Fruit fly (Drosophila melanogaster): ENCODE measurements at regions not wholly inside any gene's neighbourhood (a gene's known extent, or its start where the extent isn't known, plus 50 kb on each side); places are given as distances from the start of the nearest gene placed in this dataset.

dm6 chr3L:10341697-10342096 lies 68.7 kb downstream of the Or67d start:
- TF ChIP-seq pita (GFP tag; optimal IDR thresholded peaks at IDR 0.05), result no peak
- TF ChIP-seq CG2116 (GFP tag; optimal IDR thresholded peaks at IDR 0.05), result no peak
- TF ChIP-seq CG7786 (GFP tag; optimal IDR thresholded peaks at IDR 0.05), result no peak
- TF ChIP-seq CG9876 (GFP tag; optimal IDR thresholded peaks at IDR 0.05), result no peak
- TF ChIP-seq eyg (GFP tag; optimal IDR thresholded peaks at IDR 0.05), result no peak
- no peak for TF ChIP-seq grn (GFP tag; optimal IDR thresholded peaks at IDR 0.05)
- TF ChIP-seq CG5245 (GFP tag; optimal IDR thresholded peaks at IDR 0.05), result no peak
- TF ChIP-seq CoRest (tag; optimal IDR thresholded peaks at IDR 0.05), result no peak
- TF ChIP-seq CG12744 (GFP tag; optimal IDR thresholded peaks at IDR 0.05), result no peak
- TF ChIP-seq CG10959 (GFP tag; IDR thresholded peaks at IDR 0.05), result no peak
- TF ChIP-seq ATbp (GFP tag; optimal IDR thresholded peaks at IDR 0.05), result no peak
- TF ChIP-seq CG1647 (GFP tag; optimal IDR thresholded peaks at IDR 0.05), result no peak
- TF ChIP-seq CG14710 (tag; optimal IDR thresholded peaks at IDR 0.05), result no peak
- no peak for TF ChIP-seq ftz-f1 (GFP tag; optimal IDR thresholded peaks at IDR 0.05)
